Worm (Caenorhabditis elegans): ENCODE data around the gene C18E9.2.

DNA sequence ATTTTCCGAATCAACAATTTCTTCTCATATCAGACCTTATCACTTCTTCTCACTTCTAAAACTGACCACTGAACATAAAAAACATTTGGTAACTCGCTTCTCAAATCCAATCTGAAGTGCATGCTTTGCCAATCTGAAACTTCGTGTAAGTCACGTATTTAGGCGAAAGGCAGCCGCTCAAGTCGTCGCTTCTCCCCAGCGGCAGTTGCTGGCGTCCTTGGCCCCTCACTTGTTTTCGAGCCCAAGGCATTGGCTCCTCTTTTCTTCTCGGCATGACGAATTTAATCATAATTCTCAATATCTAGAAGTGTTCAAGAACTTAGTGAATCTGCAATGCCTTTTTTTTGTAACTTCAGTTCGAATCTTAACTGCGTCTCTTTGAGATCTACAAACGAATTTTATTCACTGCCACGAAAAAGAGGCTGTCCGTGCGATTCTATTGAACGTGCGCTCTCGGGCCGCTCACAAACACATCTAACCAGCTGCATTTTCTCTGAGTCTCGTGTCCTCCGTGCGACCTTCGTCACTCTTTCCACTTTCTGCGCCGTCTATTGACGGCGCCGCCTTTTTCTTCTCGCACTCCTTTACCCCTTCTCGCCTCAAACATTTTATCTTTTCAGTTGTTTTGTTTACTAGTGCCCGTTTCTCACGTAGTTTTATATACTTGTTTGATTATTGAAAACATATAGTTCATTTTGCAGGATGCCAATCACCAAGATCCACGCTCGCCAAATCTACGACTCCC, 33.2 kb upstream of the C18E9.2 start:
- no peak for TF ChIP-seq ces-1 (GFP tag; optimal IDR thresholded peaks at IDR 0.05)
- TF ChIP-seq F49E8.2 (tag; optimal IDR thresholded peaks at IDR 0.05; ENCODE audit: borderline replicate concordance): no peak
- TF ChIP-seq dpl-1 (GFP tag; optimal IDR thresholded peaks at IDR 0.05): no peak
- no peak for TF ChIP-seq lim-7 (GFP tag; IDR thresholded peaks at IDR 0.05)
- TF ChIP-seq lir-3 (tag; optimal IDR thresholded peaks at IDR 0.05): no peak
- TF ChIP-seq attf-4 (tag; optimal IDR thresholded peaks at IDR 0.05): no peak
- no peak for TF ChIP-seq snpc-4 (tag; optimal IDR thresholded peaks at IDR 0.05)
- TF ChIP-seq pha-4 (GFP tag; IDR thresholded peaks at IDR 0.05): 0 out of 2 replicates have a peak, but pooled peaks have one; percentile 34
- no peak for TF ChIP-seq pha-4 (tag; optimal IDR thresholded peaks at IDR 0.05)
- TF ChIP-seq lin-15B (tag; optimal IDR thresholded peaks at IDR 0.05): no peak
- no peak for TF ChIP-seq fos-1 (tag; optimal IDR thresholded peaks at IDR 0.05)
- TF ChIP-seq madf-9 (GFP tag; conservative IDR thresholded peaks at IDR 0.05): 0 out of 2 replicates have a peak, but pooled peaks have one; percentile 21
- no peak for TF ChIP-seq nhr-76 (tag; optimal IDR thresholded peaks at IDR 0.05)
